Worm (Caenorhabditis elegans) whole organism, mixed stage, embryonic: ENCODE measurements around the gene swt-6.

Experiments used
- mep-1 ChIP-seq: fragments of 150-350 bp; optimal IDR thresholded peaks from 2 replicates; lab custom pipeline; 2017; ENCODE audit warnings: missing biosample characterization, missing genetic modification reagents, missing genetic modification characterization, inconsistent platforms
- pha-4 ChIP-seq: fragments of 150-350 bp; optimal IDR thresholded peaks from 2 replicates; lab custom pipeline; 2018; ENCODE audit warnings: missing biosample characterization, missing genetic modification reagents, missing genetic modification characterization

ce11 chrV:13929503-13929902 lies 24.7 kb upstream of the swt-6 start, which contains the start of gene srxa-13:
- no peak for TF ChIP-seq pha-4
- no peak for TF ChIP-seq mep-1
